Fruit fly (Drosophila melanogaster) whole organism, embryonic: ENCODE data around the gene ArgRS-m.

Experiments used
- B-H1 ChIP-seq: fragments of 200-800 bp; sonication (Bioruptor generic); IDR thresholded peaks from 3 replicates; pipeline ENCODE4 v1.3.6; 2022; ENCODE audit warnings: missing biosample characterization, missing genetic modification characterization
- Bteb2 ChIP-seq: fragments of 200-800 bp; sonication (Bioruptor generic); optimal IDR thresholded peaks from 2 replicates; lab custom pipeline; 2016; ENCODE audit warnings: missing biosample characterization, missing genetic modification characterization
- CG10267 ChIP-seq: fragments of 200-800 bp; sonication (Bioruptor generic); optimal IDR thresholded peaks from 2 replicates; lab custom pipeline; 2018; ENCODE audit warnings: missing biosample characterization, mild to moderate bottlenecking, missing genetic modification characterization, moderate library complexity
- CG10431 ChIP-seq: fragments of 200-800 bp; sonication (Bioruptor generic); optimal IDR thresholded peaks from 3 replicates; lab custom pipeline; 2018; ENCODE audit warnings: missing biosample characterization, mild to moderate bottlenecking, missing genetic modification characterization
- CG10654 ChIP-seq: fragments of 200-800 bp; sonication (Bioruptor generic); optimal IDR thresholded peaks from 2 replicates; lab custom pipeline; 2016; ENCODE audit warnings: missing biosample characterization, missing genetic modification characterization
- CG11247 ChIP-seq: fragments of 200-800 bp; sonication (Bioruptor generic); IDR thresholded peaks from 2 replicates; pipeline ENCODE4 v1.3.6; 2022; ENCODE audit warnings: missing biosample characterization, missing genetic modification characterization
- CG11695 ChIP-seq: fragments of 200-800 bp; sonication (Bioruptor generic); IDR thresholded peaks from 3 replicates; pipeline ENCODE4 v1.3.6; 2022; ENCODE audit warnings: missing biosample characterization, missing genetic modification characterization
- CG12155 ChIP-seq: fragments of 200-800 bp; sonication (Bioruptor generic); optimal IDR thresholded peaks from 3 replicates; lab custom pipeline; 2016; ENCODE audit warnings: missing biosample characterization, missing genetic modification characterization
- CG12942 ChIP-seq: fragments of 200-800 bp; sonication (Bioruptor generic); optimal IDR thresholded peaks from 3 replicates; lab custom pipeline; 2016; ENCODE audit warnings: missing biosample characterization, missing genetic modification characterization
- CG13624 ChIP-seq: fragments of 200-800 bp; sonication (Bioruptor generic); optimal IDR thresholded peaks from 2 replicates; lab custom pipeline; 2016; ENCODE audit warnings: missing biosample characterization, missing genetic modification characterization
- CG15269 ChIP-seq: fragments of 200-800 bp; sonication (Bioruptor generic); optimal IDR thresholded peaks from 2 replicates; lab custom pipeline; 2018; ENCODE audit warnings: missing biosample characterization, mild to moderate bottlenecking, missing genetic modification characterization, moderate library complexity
- CG15696 ChIP-seq: fragments of 200-800 bp; sonication (Bioruptor generic); optimal IDR thresholded peaks from 2 replicates; lab custom pipeline; 2019; ENCODE audit warnings: missing biosample characterization, mild to moderate bottlenecking, missing genetic modification characterization, moderate library complexity
- CG17829 ChIP-seq: fragments of 200-800 bp; optimal IDR thresholded peaks from 2 replicates; lab custom pipeline; 2019; ENCODE audit warnings: missing biosample characterization, mild to moderate bottlenecking, missing genetic modification characterization, moderate library complexity
- CG30403 ChIP-seq: fragments of 200-800 bp; sonication (Bioruptor generic); optimal IDR thresholded peaks from 3 replicates; lab custom pipeline; 2016; ENCODE audit warnings: missing biosample characterization, missing genetic modification characterization
- CG33213 ChIP-seq: fragments of 200-800 bp; sonication (Bioruptor generic); optimal IDR thresholded peaks from 3 replicates; lab custom pipeline; 2016; ENCODE audit warnings: missing biosample characterization, missing genetic modification characterization
- CG34224 ChIP-seq: fragments of 200-800 bp; sonication (Bioruptor generic); IDR thresholded peaks from 3 replicates; pipeline ENCODE4 v1.3.6; 2022; ENCODE audit warnings: missing biosample characterization, missing genetic modification characterization; ENCODE audit not compliant: partially characterized antibody
- CG3847 ChIP-seq: fragments of 200-800 bp; sonication (Bioruptor generic); IDR thresholded peaks from 2 replicates; pipeline ENCODE4 v1.3.6; 2022; ENCODE audit warnings: missing biosample characterization, missing genetic modification characterization
- CG42726 ChIP-seq: fragments of 200-800 bp; sonication (Bioruptor generic); IDR thresholded peaks from 2 replicates; pipeline ENCODE4 v1.3.6; 2022; ENCODE audit warnings: missing biosample characterization, missing genetic modification characterization; ENCODE audit not compliant: partially characterized antibody
- CG4404 ChIP-seq: fragments of 200-800 bp; sonication (Bioruptor generic); IDR thresholded peaks from 2 replicates; pipeline ENCODE4 v1.3.6; 2022; ENCODE audit warnings: missing biosample characterization, missing genetic modification characterization
- CG4820 ChIP-seq: fragments of 200-800 bp; sonication (Bioruptor generic); optimal IDR thresholded peaks from 3 replicates; lab custom pipeline; 2016; ENCODE audit warnings: missing biosample characterization, missing genetic modification characterization
- CG7357 ChIP-seq: fragments of 200-800 bp; sonication (Bioruptor generic); IDR thresholded peaks from 3 replicates; pipeline ENCODE4 v1.3.6; 2022; ENCODE audit warnings: missing biosample characterization, missing genetic modification characterization
- CTCF ChIP-seq: fragments of 200-800 bp; sonication (Bioruptor generic); optimal IDR thresholded peaks from 2 replicates; lab custom pipeline; 2017; ENCODE audit warnings: missing biosample characterization, mild to moderate bottlenecking, missing genetic modification characterization, moderate library complexity
- CoRest ChIP-seq: fragments of 200-800 bp; sonication (Bioruptor generic); optimal IDR thresholded peaks from 3 replicates; lab custom pipeline; 2018; ENCODE audit warnings: missing biosample characterization, mild to moderate bottlenecking, missing genetic modification characterization, moderate library complexity
- Dfd ChIP-seq, 2 experiments: fragments of >200 bp; optimal IDR thresholded peaks; 2 replicates each; lab custom pipeline; 2017; ENCODE audit warnings: missing biosample characterization in 2 of 2, missing genetic modification characterization in 2 of 2
- Dref ChIP-seq: fragments of 200-800 bp; sonication (Bioruptor generic); IDR thresholded peaks from 2 replicates; pipeline ENCODE4 v1.3.6; 2022; ENCODE audit warnings: missing biosample characterization, missing genetic modification characterization
- HLH4C ChIP-seq: fragments of 200-800 bp; sonication (Bioruptor generic); IDR thresholded peaks from 3 replicates; pipeline ENCODE4 v1.3.6; 2022; ENCODE audit warnings: missing biosample characterization, missing genetic modification characterization; ENCODE audit not compliant: partially characterized antibody
- HLH54F ChIP-seq: fragments of 200-800 bp; sonication (Bioruptor generic); optimal IDR thresholded peaks from 3 replicates; lab custom pipeline; 2016; ENCODE audit warnings: missing biosample characterization, missing genetic modification characterization
- HLHmδ ChIP-seq: fragments of 200-800 bp; sonication (Bioruptor generic); optimal IDR thresholded peaks from 2 replicates; lab custom pipeline; 2018; ENCODE audit warnings: missing biosample characterization, mild to moderate bottlenecking, missing genetic modification characterization, moderate library complexity
- Hsf ChIP-seq: fragments of 200-800 bp; sonication (Bioruptor generic); optimal IDR thresholded peaks from 3 replicates; lab custom pipeline; 2016; ENCODE audit warnings: missing biosample characterization, missing genetic modification characterization
- Lhr ChIP-seq: fragments of 200-800 bp; sonication (Bioruptor generic); optimal IDR thresholded peaks from 3 replicates; lab custom pipeline; 2017; ENCODE audit warnings: mild to moderate bottlenecking, missing biosample characterization, missing genetic modification reagents, missing genetic modification characterization
- Myb ChIP-seq: fragments of 200-800 bp; sonication (Bioruptor generic); optimal IDR thresholded peaks from 2 replicates; lab custom pipeline; 2016; ENCODE audit warnings: missing biosample characterization, missing genetic modification characterization
- Opbp ChIP-seq: fragments of 200-800 bp; sonication (Bioruptor generic); IDR thresholded peaks from 3 replicates; pipeline ENCODE4 v1.3.6; 2022; ENCODE audit warnings: missing biosample characterization, missing genetic modification characterization; ENCODE audit not compliant: partially characterized antibody
- Rfx ChIP-seq: fragments of 200-800 bp; sonication (Bioruptor generic); IDR thresholded peaks from 2 replicates; pipeline ENCODE4 v1.3.6; 2022; ENCODE audit warnings: missing biosample characterization, missing genetic modification characterization
- Side ChIP-seq: fragments of 200-800 bp; sonication (Bioruptor generic); optimal IDR thresholded peaks from 2 replicates; lab custom pipeline; 2016; ENCODE audit warnings: missing biosample characterization, missing genetic modification characterization
- grau ChIP-seq: fragments of 200-800 bp; optimal IDR thresholded peaks from 3 replicates; lab custom pipeline; 2019; ENCODE audit warnings: missing biosample characterization, mild to moderate bottlenecking, missing genetic modification characterization, moderate library complexity
- hkb ChIP-seq, 2 experiments: fragments of 200-800 bp in 1 of 2; fragments of >200 bp in 1 of 2; sonication (Bioruptor generic) in 1 of 2; IDR thresholded peaks in 1 of 2; optimal IDR thresholded peaks in 1 of 2; 2 replicates each; pipeline versions ENCODE4 v1.3.6 to Lab custom; 2017 to 2022; ENCODE audit warnings: missing biosample characterization in 1 of 2, missing genetic modification characterization in 1 of 2
- insv ChIP-seq, 2 experiments: fragments of 200-800 bp; sonication (Bioruptor generic); optimal IDR thresholded peaks; 3 replicates each; lab custom pipeline; 2016 to 2018; ENCODE audit warnings: missing biosample characterization in 2 of 2, missing genetic modification characterization in 2 of 2
- inv ChIP-seq: fragments of 200-800 bp; sonication (Bioruptor generic); IDR thresholded peaks from 2 replicates; pipeline ENCODE4 v1.3.6; 2022; ENCODE audit warnings: missing biosample characterization, missing genetic modification characterization; ENCODE audit not compliant: partially characterized antibody
- ken ChIP-seq: fragments of 200-800 bp; sonication (Bioruptor generic); IDR thresholded peaks from 3 replicates; pipeline ENCODE4 v1.3.6; 2022; ENCODE audit warnings: missing biosample characterization, missing genetic modification characterization
- knrl ChIP-seq: fragments of 200-800 bp; sonication (Bioruptor generic); IDR thresholded peaks from 3 replicates; pipeline ENCODE4 v1.3.6; 2022; ENCODE audit warnings: missing biosample characterization, missing genetic modification characterization; ENCODE audit not compliant: partially characterized antibody
- mam ChIP-seq: fragments of 200-800 bp; sonication (Bioruptor generic); optimal IDR thresholded peaks from 3 replicates; lab custom pipeline; 2016; ENCODE audit warnings: missing biosample characterization, missing genetic modification characterization
- mld ChIP-seq: fragments of 200-800 bp; sonication (Bioruptor generic); IDR thresholded peaks from 3 replicates; pipeline ENCODE4 v1.3.6; 2022; ENCODE audit warnings: missing biosample characterization, missing genetic modification characterization; ENCODE audit not compliant: partially characterized antibody
- org-1 ChIP-seq: fragments of 200-800 bp; sonication (Bioruptor generic); optimal IDR thresholded peaks from 2 replicates; lab custom pipeline; 2017; ENCODE audit warnings: missing biosample characterization, missing genetic modification characterization
- phol ChIP-seq: fragments of 200-800 bp; sonication (Bioruptor generic); optimal IDR thresholded peaks from 3 replicates; lab custom pipeline; 2018; ENCODE audit warnings: missing biosample characterization, mild to moderate bottlenecking, missing genetic modification characterization, moderate library complexity
- repo ChIP-seq: fragments of 200-800 bp; sonication (Bioruptor generic); optimal IDR thresholded peaks from 2 replicates; lab custom pipeline; 2016; ENCODE audit warnings: missing biosample characterization, missing genetic modification characterization
- sisA ChIP-seq: fragments of 200-800 bp; sonication (Bioruptor generic); IDR thresholded peaks from 2 replicates; pipeline ENCODE4 v1.3.6; 2022; ENCODE audit warnings: missing biosample characterization, missing genetic modification characterization
- sna ChIP-seq: fragments of 200-800 bp; sonication (Bioruptor generic); IDR thresholded peaks from 2 replicates; pipeline ENCODE4 v1.3.6; 2022; ENCODE audit warnings: missing biosample characterization, missing genetic modification characterization; ENCODE audit not compliant: partially characterized antibody
- ssp ChIP-seq: fragments of 200-800 bp; sonication (Bioruptor generic); IDR thresholded peaks from 2 replicates; pipeline ENCODE4 v1.3.6; 2022; ENCODE audit warnings: missing biosample characterization, missing genetic modification characterization
- unc-4 ChIP-seq: fragments of 200-800 bp; sonication (Bioruptor generic); IDR thresholded peaks from 2 replicates; pipeline ENCODE4 v1.3.6; 2022; ENCODE audit warnings: missing biosample characterization, missing genetic modification characterization; ENCODE audit not compliant: partially characterized antibody
- vfl ChIP-seq: fragments of 200-800 bp; sonication (Bioruptor generic); optimal IDR thresholded peaks from 2 replicates; lab custom pipeline; 2016; ENCODE audit warnings: missing biosample characterization, missing genetic modification characterization

The ArgRS-m gene

dm6 chr3R:7907311-7907710 lies 20.5 kb downstream of the ArgRS-m start, which contains the start of the genes Taf7 and EMC1 (continued):
- peak; percentile 56 for TF ChIP-seq CG13624 (GFP tag; lab: Kevin White, UChicago)
- peak; percentile 47 for TF ChIP-seq Side
- TF ChIP-seq vfl = peak; percentile 9
- peak; percentile 30 for TF ChIP-seq CG12942 (GFP tag; lab: Kevin White, UChicago)
- peak; percentile 100 for TF ChIP-seq CG7357 (GFP tag; lab: Robert Waterston, UW)
- peak; percentile 72 for TF ChIP-seq CoRest
- TF ChIP-seq B-H1 (GFP tag; lab: Robert Waterston, UW) = no peak
- peak; percentile 98 for TF ChIP-seq inv (GFP tag; lab: Robert Waterston, UW)
- peak; percentile 81 for TF ChIP-seq Lhr (GFP tag; lab: Kevin White, UChicago)
- TF ChIP-seq CG10431 = no peak
- peak in 1 of 2 experiments; percentile 38 for TF ChIP-seq insv (GFP tag; optimal IDR thresholded peaks at IDR 0.05; lab: Kevin White, UChicago)
- TF ChIP-seq CG17829 (tag; lab: Kevin White, UChicago) = peak; percentile 59
- peak; percentile 44 for TF ChIP-seq CG15696 (tag; lab: Kevin White, UChicago)
- peak; percentile 56 for TF ChIP-seq Myb (GFP tag; lab: Kevin White, UChicago)
- peak; percentile 48; the same call in 1 of the 2 replicates for TF ChIP-seq Rfx (GFP tag; lab: Robert Waterston, UW)
- TF ChIP-seq CG15269 = no peak
- peak; percentile 90 for TF ChIP-seq ssp (GFP tag; lab: Robert Waterston, UW)
- TF ChIP-seq Bteb2 (GFP tag; lab: Kevin White, UChicago) = no peak
- peak; percentile 68 for TF ChIP-seq CG30403 (GFP tag; lab: Kevin White, UChicago)
- TF ChIP-seq CTCF = no peak
- peak in 1 of 2 experiments; percentile 13 for TF ChIP-seq Dfd (GFP tag; optimal IDR thresholded peaks at IDR 0.05; lab: Kevin White, UChicago)
- TF ChIP-seq HLH54F (GFP tag; lab: Kevin White, UChicago) = peak; percentile 54
- no peak for TF ChIP-seq CG11695 (GFP tag; lab: Robert Waterston, UW)
- TF ChIP-seq unc-4 = peak; percentile 94
- no peak for TF ChIP-seq CG11247 (GFP tag; lab: Robert Waterston, UW)
- peak; percentile 85 for TF ChIP-seq CG42726 (GFP tag; lab: Robert Waterston, UW)
- TF ChIP-seq CG10654 (GFP tag; lab: Kevin White, UChicago) = peak; percentile 31
- TF ChIP-seq Hsf (GFP tag; lab: Kevin White, UChicago) = peak; percentile 60
- peak; percentile 63 for TF ChIP-seq CG33213
- peak; percentile 77 for TF ChIP-seq hkb (optimal IDR thresholded peaks at IDR 0.05; lab: Kevin White, UChicago)
- TF ChIP-seq hkb (GFP tag; IDR thresholded peaks at IDR 0.05; lab: Robert Waterston, UW) = no peak
- TF ChIP-seq grau (tag; lab: Kevin White, UChicago) = no peak
- peak; percentile 83 for TF ChIP-seq Opbp
- no peak for TF ChIP-seq ken
- TF ChIP-seq org-1 (GFP tag; lab: Kevin White, UChicago) = no peak
- peak; percentile 5 for TF ChIP-seq repo
- TF ChIP-seq CG12155 = peak; percentile 16
- peak; percentile 72; the same call in 2 of the 3 replicates for TF ChIP-seq mld (GFP tag; lab: Robert Waterston, UW)
- TF ChIP-seq Dref = peak; percentile 64
- peak; percentile 55 for TF ChIP-seq CG10267
- peak; percentile 89 for TF ChIP-seq CG34224
- 0 out of 2 replicates have a peak, but pooled peaks have one; percentile 20 for TF ChIP-seq sisA (GFP tag; lab: Robert Waterston, UW)
- TF ChIP-seq phol (tag; lab: Kevin White, UChicago) = peak; percentile 84
- peak; percentile 59 for TF ChIP-seq CG4820 (GFP tag; lab: Kevin White, UChicago)
- no peak for TF ChIP-seq HLHmδ
- peak; percentile 39; the same call in 1 of the 2 replicates for TF ChIP-seq CG3847 (GFP tag; lab: Robert Waterston, UW)
- TF ChIP-seq CG4404 (GFP tag; lab: Robert Waterston, UW) = peak; percentile 51; the same call in 1 of the 2 replicates
- TF ChIP-seq knrl (GFP tag; lab: Robert Waterston, UW) = peak; percentile 100
- TF ChIP-seq sna = peak; percentile 92
- peak; percentile 72 for TF ChIP-seq mam
- peak; percentile 92 for TF ChIP-seq HLH4C (GFP tag; lab: Robert Waterston, UW)
